Worm (Caenorhabditis elegans) whole organism, early embryonic: ENCODE measurements around the gene mrps-34.

ENCODE experiments used
- B0310.2 ChIP-seq: sonication (generic microtip); optimal IDR thresholded peaks from 2 replicates; lab custom pipeline; 2016; ENCODE audit warnings: mild to moderate bottlenecking, missing genetic modification characterization, missing compliant biosample characterization
- F13C5.2 ChIP-seq: sonication (generic microtip); optimal IDR thresholded peaks from 2 replicates; lab custom pipeline; 2017; ENCODE audit warnings: mild to moderate bottlenecking, missing genetic modification characterization, inconsistent platforms, missing compliant biosample characterization
- aly-1 ChIP-seq: sonication (generic microtip); optimal IDR thresholded peaks from 2 replicates; lab custom pipeline; 2016; ENCODE audit warnings: missing genetic modification characterization, missing compliant biosample characterization
- ama-1 ChIP-seq: fragments of 150-350 bp; optimal IDR thresholded peaks from 2 replicates; lab custom pipeline; 2014
- ceh-13 ChIP-seq: fragments of 200-800 bp; sonication (Bioruptor generic); optimal IDR thresholded peaks from 2 replicates; lab custom pipeline; 2018; ENCODE audit warnings: mild to moderate bottlenecking, missing genetic modification characterization, missing compliant biosample characterization
- ceh-36 ChIP-seq: sonication (generic microtip); optimal IDR thresholded peaks from 2 replicates; lab custom pipeline; 2016; ENCODE audit warnings: missing genetic modification characterization, inconsistent platforms, missing compliant biosample characterization
- ets-7 ChIP-seq: sonication (generic microtip); optimal IDR thresholded peaks from 2 replicates; lab custom pipeline; 2016; ENCODE audit warnings: missing genotype, missing genetic modification characterization, missing compliant biosample characterization
- flt-1 ChIP-seq: fragments of 200-800 bp; sonication (Bioruptor generic); IDR thresholded peaks from 2 replicates; pipeline ENCODE4 v1.3.6; 2022; ENCODE audit warnings: missing genetic modification characterization, missing compliant biosample characterization
- hmbx-1 ChIP-seq: sonication (generic microtip); optimal IDR thresholded peaks from 2 replicates; lab custom pipeline; 2016; ENCODE audit warnings: mild to moderate bottlenecking, missing genetic modification characterization, missing compliant biosample characterization
- hmg-4 ChIP-seq: fragments of 200-800 bp; sonication (Bioruptor generic); optimal IDR thresholded peaks from 2 replicates; lab custom pipeline; 2018; ENCODE audit warnings: mild to moderate bottlenecking, missing genetic modification characterization, missing compliant biosample characterization
- hnd-1 ChIP-seq: sonication (generic microtip); optimal IDR thresholded peaks from 2 replicates; lab custom pipeline; 2016; ENCODE audit warnings: missing genetic modification characterization, missing compliant biosample characterization
- pes-1 ChIP-seq: fragments of 200-800 bp; sonication (Bioruptor generic); IDR thresholded peaks from 2 replicates; pipeline ENCODE4 v1.3.6; 2022; ENCODE audit warnings: missing genetic modification reagents, missing genetic modification characterization, missing compliant biosample characterization
- scrt-1 ChIP-seq: fragments of 200-800 bp; sonication (Bioruptor generic); IDR thresholded peaks from 2 replicates; pipeline ENCODE4 v1.3.6; 2022; ENCODE audit warnings: missing genetic modification characterization, missing compliant biosample characterization
- sea-1 ChIP-seq: fragments of 200-800 bp; sonication (Bioruptor generic); conservative IDR thresholded peaks from 2 replicates; pipeline ENCODE4 v1.3.6; 2022; ENCODE audit warnings: missing genetic modification characterization, missing compliant biosample characterization
- tbx-11 ChIP-seq: fragments of 200-800 bp; sonication (Bioruptor generic); IDR thresholded peaks from 2 replicates; pipeline ENCODE4 v1.3.6; 2022; ENCODE audit warnings: missing genetic modification characterization, missing compliant biosample characterization
- tbx-37 ChIP-seq: fragments of 200-800 bp; sonication (Bioruptor generic); conservative IDR thresholded peaks from 2 replicates; pipeline ENCODE4 v1.3.6; 2022; ENCODE audit warnings: missing genetic modification reagents, missing genetic modification characterization, missing compliant biosample characterization
- tra-4 ChIP-seq: sonication (generic microtip); optimal IDR thresholded peaks from 2 replicates; lab custom pipeline; 2017; ENCODE audit warnings: missing genetic modification characterization, missing compliant biosample characterization

Gene mrps-34

DNA sequence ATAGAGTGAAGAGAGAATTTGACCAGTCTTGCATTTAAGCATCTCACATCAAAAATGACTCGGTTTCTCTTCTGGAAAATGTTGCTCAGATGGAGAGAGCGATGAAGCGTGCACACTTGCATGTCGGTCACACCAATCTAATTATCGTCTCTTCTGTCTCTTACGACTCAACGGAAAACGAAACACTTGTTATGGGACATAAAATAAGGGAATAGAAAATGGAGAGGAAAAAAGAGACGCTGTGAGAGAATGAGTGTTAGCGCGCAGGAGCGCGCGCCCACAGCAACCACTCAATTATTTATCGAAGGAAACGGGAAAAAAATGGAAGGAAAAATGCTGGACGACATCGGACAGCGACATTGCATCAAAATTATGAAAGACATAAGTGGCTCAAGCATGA lies 36.5 kb downstream of the mrps-34 start:
- TF ChIP-seq tbx-37 (GFP tag; lab: Robert Waterston, UW) (no peak), F13C5.2 (tag; lab: Kevin White, UChicago) (no peak), hmg-4 (GFP tag; lab: Kevin White, UChicago) (no peak)

DNA sequence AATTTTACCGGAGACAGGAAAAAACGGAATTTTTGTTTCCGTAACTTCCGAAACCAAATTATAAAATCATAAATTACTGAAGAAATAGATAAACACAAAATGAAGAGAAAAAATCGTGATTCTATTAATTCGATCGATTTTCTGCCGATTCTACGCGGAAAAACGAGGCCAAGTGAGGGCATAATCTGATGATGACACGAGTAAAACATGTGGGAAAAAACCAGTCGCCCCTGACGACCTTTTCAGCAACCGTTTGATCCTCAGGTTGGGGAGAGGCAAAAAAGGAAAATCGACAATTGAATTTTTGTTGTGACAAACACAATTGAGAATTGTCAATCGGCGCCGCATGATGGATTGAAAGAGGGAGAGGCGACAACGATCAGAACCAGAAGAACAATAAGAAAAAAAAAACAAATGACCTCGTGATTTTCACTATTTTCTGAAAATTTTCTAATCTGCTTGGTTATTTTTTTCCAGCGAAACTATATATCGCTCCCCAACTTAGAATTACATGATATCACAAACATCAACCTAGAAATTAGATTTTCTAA lies 37.2 kb downstream of the mrps-34 start:
- no peak for TF ChIP-seq tra-4 (tag; lab: Kevin White, UChicago)
- TF ChIP-seq B0310.2 (tag; lab: Kevin White, UChicago): no peak
- TF ChIP-seq F13C5.2 (tag; lab: Kevin White, UChicago): no peak
- no peak for TF ChIP-seq ama-1 (lab: Kevin White, UChicago)
- TF ChIP-seq ets-7 (tag; lab: Kevin White, UChicago): no peak
- TF ChIP-seq tbx-11: no peak
- no peak for TF ChIP-seq sea-1 (GFP tag; lab: Robert Waterston, UW)
- no peak for TF ChIP-seq pes-1
- no peak for TF ChIP-seq aly-1 (tag; lab: Kevin White, UChicago)
- TF ChIP-seq ceh-13 (GFP tag; lab: Kevin White, UChicago): no peak
- no peak for TF ChIP-seq ceh-36
- no peak for TF ChIP-seq scrt-1 (GFP tag; lab: Robert Waterston, UW)
- no peak for TF ChIP-seq flt-1
- TF ChIP-seq tbx-37 (GFP tag; lab: Robert Waterston, UW): no peak
- TF ChIP-seq hmg-4 (GFP tag; lab: Kevin White, UChicago): no peak
- no peak for TF ChIP-seq hnd-1 (tag; lab: Kevin White, UChicago)
- no peak for TF ChIP-seq hmbx-1 (tag; lab: Kevin White, UChicago)

DNA sequence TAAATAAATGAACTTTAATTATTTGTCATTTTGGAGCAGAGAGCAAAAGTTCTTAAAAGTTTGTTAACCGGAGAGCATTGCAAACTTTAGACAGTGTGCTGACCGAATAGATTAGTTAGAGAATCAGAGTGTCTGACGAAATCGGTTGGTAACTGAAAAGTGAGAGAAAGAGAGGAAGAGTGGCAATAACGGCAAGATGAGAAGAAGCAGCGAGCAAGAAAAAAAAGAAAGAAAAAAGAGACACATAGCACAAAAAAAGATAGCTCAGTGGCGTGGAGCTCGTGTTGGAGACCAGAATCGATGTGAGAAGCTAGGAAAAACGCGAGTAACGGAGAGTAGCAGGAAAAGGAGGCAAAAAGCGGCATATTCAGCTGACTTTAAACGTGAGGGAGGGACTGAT lies 37.9 kb downstream of the mrps-34 start:
- TF ChIP-seq flt-1: no peak
- no peak for TF ChIP-seq hmbx-1 (tag; lab: Kevin White, UChicago)
- no peak for TF ChIP-seq ceh-13 (GFP tag; lab: Kevin White, UChicago)
- no peak for TF ChIP-seq aly-1 (tag; lab: Kevin White, UChicago)
- TF ChIP-seq ama-1 (lab: Kevin White, UChicago): no peak
- no peak for TF ChIP-seq scrt-1 (GFP tag; lab: Robert Waterston, UW)
- TF ChIP-seq hnd-1 (tag; lab: Kevin White, UChicago): no peak

DNA sequence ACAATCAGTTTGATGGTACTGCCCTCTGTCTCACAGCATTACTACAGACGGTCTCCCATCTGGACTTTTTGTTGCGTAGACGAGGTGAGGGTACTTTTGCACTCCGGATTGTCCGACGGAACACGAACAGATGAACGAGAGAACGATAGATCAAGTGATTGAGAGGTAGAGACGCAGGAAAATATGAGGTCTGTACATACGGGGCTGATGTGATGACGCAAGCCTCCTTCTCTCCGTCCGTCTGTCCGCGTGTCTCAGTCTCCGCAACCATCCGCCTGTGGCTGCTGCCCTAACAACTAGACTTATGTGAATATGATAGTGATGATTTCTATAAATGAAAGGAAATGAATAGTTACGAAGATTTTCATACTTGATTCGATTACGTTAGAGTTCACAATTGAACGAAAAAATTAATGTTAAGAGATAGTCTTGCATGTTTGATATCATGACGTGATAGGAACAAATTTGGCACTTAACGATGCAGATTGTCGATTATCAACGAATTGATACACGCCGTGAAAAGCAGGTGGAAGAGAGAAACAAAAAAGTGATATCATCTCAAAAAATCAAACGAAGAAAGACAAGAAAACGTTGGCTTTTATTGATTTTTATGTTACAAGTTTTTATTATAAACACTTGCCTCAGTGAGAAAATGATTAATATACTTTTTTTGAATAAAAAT lies 39.6 kb downstream of the mrps-34 start:
- no peak for TF ChIP-seq sea-1 (GFP tag; lab: Robert Waterston, UW)
- peak; percentile 39 for TF ChIP-seq B0310.2 (tag; lab: Kevin White, UChicago)
- peak; percentile 60 for TF ChIP-seq hmg-4 (GFP tag; lab: Kevin White, UChicago)

DNA sequence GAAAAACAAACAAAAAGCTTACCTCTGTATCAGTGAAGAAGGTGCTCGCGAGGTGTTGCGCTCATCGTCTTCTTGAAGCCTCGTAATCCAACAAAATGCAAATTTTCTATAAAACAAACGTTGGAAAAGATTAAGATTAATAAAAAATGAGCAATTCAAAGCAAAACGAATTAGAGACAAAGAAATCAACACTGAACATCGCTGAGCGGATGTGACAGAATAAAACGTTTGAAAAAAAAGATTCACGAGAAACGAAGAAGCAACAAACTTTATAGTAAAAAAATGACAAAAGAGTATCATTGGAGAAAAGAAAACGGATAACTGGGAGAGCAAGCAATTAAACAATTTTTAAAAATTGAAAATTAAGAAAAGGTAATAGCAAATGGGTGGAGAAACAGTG lies 43.3 kb downstream of the mrps-34 start, which contains the start of the genes C07G2.5 and atf-7:
C07G2.5 (minus strand) TSS at position 101 of the 400 bp plus-strand sequence.
atf-7 (minus strand) TSS at position 108 of the 400 bp plus-strand sequence.
- TF ChIP-seq aly-1 (tag; lab: Kevin White, UChicago) (no peak), B0310.2 (tag; lab: Kevin White, UChicago) (no peak), F13C5.2 (tag; lab: Kevin White, UChicago) (no peak), sea-1 (GFP tag; lab: Robert Waterston, UW) (no peak), ama-1 (lab: Kevin White, UChicago) (no peak), tbx-37 (GFP tag; lab: Robert Waterston, UW) (no peak), ets-7 (tag; lab: Kevin White, UChicago) (no peak), scrt-1 (GFP tag; lab: Robert Waterston, UW) (no peak), pes-1 (no peak)

DNA sequence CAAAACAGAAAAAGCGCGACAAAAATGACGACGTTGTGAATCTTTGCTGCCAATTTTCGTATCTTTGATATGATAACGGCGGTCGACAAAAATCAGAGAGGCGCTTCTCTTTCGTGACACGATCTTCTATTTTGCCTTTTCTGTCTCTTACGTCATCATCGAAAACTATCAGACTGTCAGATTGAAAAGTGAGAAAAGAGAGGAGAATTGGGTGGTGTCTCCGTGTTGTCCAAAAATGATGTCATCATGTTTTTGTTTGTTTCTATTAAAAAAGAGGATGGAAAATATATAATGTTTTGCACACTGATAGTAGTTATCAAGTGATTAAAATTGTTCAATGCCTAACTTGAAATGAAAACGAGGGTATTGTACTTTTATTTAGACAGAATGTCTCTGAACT lies 46.2 kb downstream of the mrps-34 start:
- TF ChIP-seq tra-4 (tag; lab: Kevin White, UChicago) (no peak), ceh-13 (GFP tag; lab: Kevin White, UChicago) (no peak), tbx-37 (GFP tag; lab: Robert Waterston, UW) (no peak), aly-1 (tag; lab: Kevin White, UChicago) (no peak), sea-1 (GFP tag; lab: Robert Waterston, UW) (no peak), F13C5.2 (tag; lab: Kevin White, UChicago) (no peak), ama-1 (lab: Kevin White, UChicago) (no peak), B0310.2 (tag; lab: Kevin White, UChicago) (no peak), tbx-11 (no peak), hmbx-1 (tag; lab: Kevin White, UChicago) (no peak), hnd-1 (tag; lab: Kevin White, UChicago) (no peak), scrt-1 (GFP tag; lab: Robert Waterston, UW) (no peak), hmg-4 (GFP tag; lab: Kevin White, UChicago) (no peak), ets-7 (tag; lab: Kevin White, UChicago) (no peak), ceh-36 (no peak)

DNA sequence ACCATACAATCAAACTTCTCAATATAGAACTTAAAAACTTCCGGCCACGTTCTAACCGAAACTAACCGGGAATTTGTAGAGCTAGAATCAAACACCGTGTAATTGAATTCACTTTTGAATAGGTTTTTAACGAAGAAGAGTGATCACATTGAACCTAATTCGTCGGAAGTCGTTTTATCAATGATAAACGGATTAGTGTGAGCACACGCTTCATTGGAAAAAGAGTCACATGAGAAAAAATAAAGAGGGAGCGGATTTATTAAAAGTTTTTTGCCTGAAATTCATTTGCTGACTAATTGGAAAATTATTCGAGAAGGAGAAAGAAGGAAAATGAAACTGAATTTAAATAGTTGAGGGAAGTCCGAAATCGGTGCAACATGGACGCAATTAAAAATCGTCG lies 46.6 kb downstream of the mrps-34 start:
- TF ChIP-seq ceh-13 (GFP tag; lab: Kevin White, UChicago) (no peak), F13C5.2 (tag; lab: Kevin White, UChicago) (no peak), ceh-36 (no peak), hnd-1 (tag; lab: Kevin White, UChicago) (no peak), pes-1 (no peak), aly-1 (tag; lab: Kevin White, UChicago) (no peak), ets-7 (tag; lab: Kevin White, UChicago) (no peak), B0310.2 (tag; lab: Kevin White, UChicago) (no peak), scrt-1 (GFP tag; lab: Robert Waterston, UW) (no peak), tra-4 (tag; lab: Kevin White, UChicago) (no peak), tbx-11 (no peak), hmbx-1 (tag; lab: Kevin White, UChicago) (no peak), ama-1 (lab: Kevin White, UChicago) (no peak), hmg-4 (GFP tag; lab: Kevin White, UChicago) (no peak), sea-1 (GFP tag; lab: Robert Waterston, UW) (no peak), tbx-37 (GFP tag; lab: Robert Waterston, UW) (no peak), flt-1 (no peak)
